Worm (Caenorhabditis elegans): ENCODE results near the gene atf-7.

DNA sequence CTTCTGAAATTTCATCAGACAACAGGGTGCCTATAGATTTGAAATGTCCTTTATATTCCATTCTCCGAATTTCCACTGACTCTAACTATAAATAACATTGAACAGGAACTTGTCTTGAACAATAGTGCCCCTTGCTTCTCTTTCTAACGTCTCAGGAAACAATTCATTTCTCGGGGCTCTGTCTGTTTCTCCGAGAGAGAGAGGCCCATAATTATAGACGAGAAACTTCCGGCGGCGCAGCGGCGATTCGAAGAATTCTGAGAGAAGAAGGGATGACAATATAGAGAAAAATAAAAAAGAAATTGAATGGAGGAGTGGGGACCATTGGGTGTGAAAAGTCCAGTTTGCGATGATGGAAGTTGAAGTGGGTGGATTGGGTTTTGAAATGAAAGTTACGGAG, 38.6 kb downstream of the atf-7 start:
- TF ChIP-seq egl-27 (tag; optimal IDR thresholded peaks at IDR 0.05) (no peak), unc-62 (GFP tag; optimal IDR thresholded peaks at IDR 0.05) (no peak), skn-1 (tag; optimal IDR thresholded peaks at IDR 0.05) (no peak), ama-1 (optimal IDR thresholded peaks at IDR 0.05) (no peak)
